Worm (Caenorhabditis elegans) whole organism, L2 larva: ENCODE measurements around the gene Y17G7B.8.

Source experiments
- C34F6.9 ChIP-seq: fragments of 150-350 bp; optimal IDR thresholded peaks from 2 replicates; lab custom pipeline; 2014; ENCODE audit warnings: missing biosample characterization, missing genetic modification characterization
- F13H6.1 ChIP-seq: sonication (generic microtip); optimal IDR thresholded peaks from 2 replicates; lab custom pipeline; 2016; ENCODE audit warnings: missing genetic modification characterization, missing compliant biosample characterization
- R02D3.7 ChIP-seq: fragments of 150-350 bp; optimal IDR thresholded peaks from 2 replicates; lab custom pipeline; 2014; ENCODE audit warnings: missing biosample characterization, missing genetic modification characterization
- alr-1 ChIP-seq: fragments of 150-350 bp; optimal IDR thresholded peaks from 2 replicates; lab custom pipeline; 2014; ENCODE audit warnings: missing biosample characterization, missing genetic modification characterization
- ama-1 ChIP-seq: fragments of 150-350 bp; optimal IDR thresholded peaks from 2 replicates; lab custom pipeline; 2018; ENCODE audit warnings: inconsistent platforms
- blmp-1 ChIP-seq: sonication (generic microtip); optimal IDR thresholded peaks from 2 replicates; lab custom pipeline; 2017; ENCODE audit warnings: missing genetic modification characterization, mild to moderate bottlenecking, missing compliant biosample characterization, antibody characterized with exemption, moderate library complexity; ENCODE audit not compliant: insufficient read depth
- ceh-16 ChIP-seq: fragments of 150-350 bp; optimal IDR thresholded peaks from 2 replicates; lab custom pipeline; 2014; ENCODE audit warnings: missing biosample characterization, missing genetic modification characterization
- ceh-82 ChIP-seq: fragments of 150-350 bp; optimal IDR thresholded peaks from 2 replicates; lab custom pipeline; 2014; ENCODE audit warnings: missing biosample characterization, missing genetic modification characterization
- crh-2 ChIP-seq: sonication (generic microtip); optimal IDR thresholded peaks from 2 replicates; lab custom pipeline; 2017; ENCODE audit warnings: missing biosample characterization, missing genetic modification characterization
- egl-27 ChIP-seq: sonication (generic microtip); optimal IDR thresholded peaks from 3 replicates; lab custom pipeline; 2017; ENCODE audit warnings: missing biosample characterization, missing genetic modification reagents, missing genetic modification characterization
- elt-1 ChIP-seq: fragments of 150-350 bp; optimal IDR thresholded peaks from 2 replicates; lab custom pipeline; 2014; ENCODE audit warnings: missing biosample characterization, missing genetic modification characterization
- elt-3 ChIP-seq: sonication (generic microtip); optimal IDR thresholded peaks from 2 replicates; lab custom pipeline; 2017; ENCODE audit warnings: missing biosample characterization, missing genetic modification characterization
- fos-1 ChIP-seq: fragments of 150-350 bp; optimal IDR thresholded peaks from 2 replicates; lab custom pipeline; 2014; ENCODE audit warnings: missing biosample characterization, missing genetic modification characterization
- gmeb-1 ChIP-seq: fragments of 150-350 bp; optimal IDR thresholded peaks from 2 replicates; lab custom pipeline; 2014; ENCODE audit warnings: missing biosample characterization, missing genetic modification characterization
- lin-11 ChIP-seq: fragments of 150-350 bp; sonication (generic microtip); optimal IDR thresholded peaks from 2 replicates; lab custom pipeline; 2014; ENCODE audit warnings: missing biosample characterization, missing genetic modification characterization, inconsistent platforms, mixed read lengths
- lin-13 ChIP-seq: fragments of 150-350 bp; optimal IDR thresholded peaks from 2 replicates; lab custom pipeline; 2014; ENCODE audit warnings: missing biosample characterization, missing genetic modification reagents, missing genetic modification characterization
- lsy-2 ChIP-seq, 2 experiments: fragments of 150-350 bp in 1 of 2; sonication (generic microtip) in 1 of 2; optimal IDR thresholded peaks; 2 replicates each; lab custom pipeline; 2014 to 2017; ENCODE audit warnings: missing biosample characterization in 2 of 2, missing genetic modification characterization in 2 of 2
- mdl-1 ChIP-seq, 2 experiments: fragments of 150-350 bp in 1 of 2; sonication (generic microtip) in 1 of 2; optimal IDR thresholded peaks; 2 replicates each; lab custom pipeline; 2017; ENCODE audit warnings: missing biosample characterization in 2 of 2, missing genetic modification characterization in 2 of 2
- nhr-10 ChIP-seq: sonication (generic microtip); optimal IDR thresholded peaks from 2 replicates; lab custom pipeline; 2017; ENCODE audit warnings: missing biosample characterization, missing genetic modification characterization
- nhr-12 ChIP-seq: fragments of 150-350 bp; optimal IDR thresholded peaks from 2 replicates; lab custom pipeline; 2014; ENCODE audit warnings: missing biosample characterization, missing genetic modification characterization
- nhr-129 ChIP-seq: fragments of 150-350 bp; optimal IDR thresholded peaks from 2 replicates; lab custom pipeline; 2014; ENCODE audit warnings: missing biosample characterization, missing genetic modification characterization
- nhr-23 ChIP-seq: fragments of 150-350 bp; optimal IDR thresholded peaks from 2 replicates; lab custom pipeline; 2014; ENCODE audit warnings: missing biosample characterization, missing genetic modification reagents, missing genetic modification characterization
- nhr-237 ChIP-seq: fragments of 150-350 bp; optimal IDR thresholded peaks from 2 replicates; lab custom pipeline; 2014; ENCODE audit warnings: missing biosample characterization, missing genetic modification characterization
- nhr-25 ChIP-seq: fragments of 150-350 bp; sonication (generic microtip); optimal IDR thresholded peaks from 3 replicates; lab custom pipeline; 2014; ENCODE audit warnings: missing biosample characterization, missing genetic modification characterization
- nhr-6 ChIP-seq: fragments of 150-350 bp; optimal IDR thresholded peaks from 2 replicates; lab custom pipeline; 2014; ENCODE audit warnings: missing biosample characterization, missing genetic modification characterization
- nhr-77 ChIP-seq: fragments of 150-350 bp; optimal IDR thresholded peaks from 2 replicates; lab custom pipeline; 2014; ENCODE audit warnings: missing biosample characterization, missing genetic modification characterization
- peb-1 ChIP-seq: fragments of 150-350 bp; optimal IDR thresholded peaks from 2 replicates; lab custom pipeline; 2014; ENCODE audit warnings: missing biosample characterization, missing genetic modification characterization
- sem-4 ChIP-seq: fragments of 150-350 bp; optimal IDR thresholded peaks from 2 replicates; lab custom pipeline; 2014; ENCODE audit warnings: missing biosample characterization, missing genetic modification reagents, missing genetic modification characterization
- skn-1 ChIP-seq: sonication (generic microtip); optimal IDR thresholded peaks from 2 replicates; lab custom pipeline; 2017; ENCODE audit warnings: missing biosample characterization, missing genetic modification characterization
- sma-3 ChIP-seq: sonication (generic microtip); optimal IDR thresholded peaks from 2 replicates; lab custom pipeline; 2016; ENCODE audit warnings: missing genetic modification reagents, missing genetic modification characterization, missing compliant biosample characterization
- sma-9 ChIP-seq, 2 experiments: fragments of 150-350 bp in 1 of 2; sonication (generic microtip) in 1 of 2; optimal IDR thresholded peaks; 2 replicates each; lab custom pipeline; 2014 to 2016; ENCODE audit warnings: missing genetic modification characterization in 2 of 2, mild to moderate bottlenecking in 1 of 2, missing biosample characterization in 1 of 2, missing compliant biosample characterization in 1 of 2, missing genetic modification reagents in 1 of 2, moderate library complexity in 1 of 2
- snpc-4 ChIP-seq: fragments of 150-350 bp; optimal IDR thresholded peaks from 2 replicates; lab custom pipeline; 2014; ENCODE audit warnings: missing biosample characterization, missing genetic modification characterization
- unc-39 ChIP-seq: fragments of 150-350 bp; optimal IDR thresholded peaks from 2 replicates; lab custom pipeline; 2014; ENCODE audit warnings: missing biosample characterization, missing genetic modification characterization
- unc-55 ChIP-seq: fragments of 150-350 bp; sonication (generic microtip); optimal IDR thresholded peaks from 3 replicates; lab custom pipeline; 2014; ENCODE audit warnings: missing biosample characterization, missing genetic modification reagents, missing genetic modification characterization
- zag-1 ChIP-seq: fragments of 150-350 bp; optimal IDR thresholded peaks from 2 replicates; lab custom pipeline; 2014; ENCODE audit warnings: missing biosample characterization, missing genetic modification characterization
- ztf-11 ChIP-seq: sonication (generic microtip); optimal IDR thresholded peaks from 2 replicates; lab custom pipeline; 2017; ENCODE audit warnings: missing biosample characterization, missing genetic modification characterization
- ztf-4 ChIP-seq: fragments of 150-350 bp; optimal IDR thresholded peaks from 2 replicates; lab custom pipeline; 2014; ENCODE audit warnings: missing biosample characterization, missing genetic modification characterization

The Y17G7B.8 gene

ce11 chrII:12042108-12042960, 14.8 kb upstream of the Y17G7B.8 start, which contains the start of gene ippk-1 (continued):
- TF ChIP-seq nhr-23 (tag; lab: Kevin White, UChicago) (no peak), F13H6.1 (tag; lab: Kevin White, UChicago) (peak; percentile 83), lsy-2 (tag; optimal IDR thresholded peaks at IDR 0.05; lab: Kevin White, UChicago) (peak; percentile 50 to 64), sma-9 (GFP tag; optimal IDR thresholded peaks at IDR 0.05; lab: Kevin White, UChicago) (peak; percentile 52), sma-9 (tag; optimal IDR thresholded peaks at IDR 0.05; lab: Kevin White, UChicago) (no peak), nhr-129 (peak; percentile 64)

ce11 chrII:12041116-12041515, 13.6 kb upstream of the Y17G7B.8 start:
- TF ChIP-seq elt-1 (tag; lab: Kevin White, UChicago), result no peak
- TF ChIP-seq ama-1, result no peak
- no peak for TF ChIP-seq R02D3.7
- no peak for TF ChIP-seq C34F6.9 (tag; lab: Kevin White, UChicago)
- TF ChIP-seq nhr-10, result no peak
- TF ChIP-seq skn-1 (tag; lab: Kevin White, UChicago), result no peak
- TF ChIP-seq fos-1 (tag; lab: Kevin White, UChicago), result no peak
- TF ChIP-seq elt-3 (tag; lab: Kevin White, UChicago), result no peak
- no peak for TF ChIP-seq ceh-82 (tag; lab: Kevin White, UChicago)
- no peak for TF ChIP-seq zag-1 (tag; lab: Kevin White, UChicago)
- no peak for TF ChIP-seq nhr-237
- no peak for TF ChIP-seq mdl-1 (tag; optimal IDR thresholded peaks at IDR 0.05; lab: Kevin White, UChicago)
- TF ChIP-seq, all 48 proteins: peak for 0

- TF ChIP-seq sem-4, result peak; percentile 25
- TF ChIP-seq C34F6.9 (tag; lab: Kevin White, UChicago), result peak; percentile 78
- peak; percentile 58 for TF ChIP-seq sma-9 (GFP tag; optimal IDR thresholded peaks at IDR 0.05; lab: Kevin White, UChicago)
- no peak for TF ChIP-seq sma-9 (tag; optimal IDR thresholded peaks at IDR 0.05; lab: Kevin White, UChicago)
- no peak for TF ChIP-seq egl-27 (tag; lab: Kevin White, UChicago)
- TF ChIP-seq nhr-129, result peak; percentile 87
- TF ChIP-seq ztf-4 (tag; lab: Kevin White, UChicago), result no peak
- no peak for TF ChIP-seq ztf-11 (tag; lab: Kevin White, UChicago)
- TF ChIP-seq zag-1 (tag; lab: Kevin White, UChicago), result peak; percentile 6
- no peak for TF ChIP-seq alr-1 (tag; lab: Kevin White, UChicago)
- peak in 1 of 2 experiments; percentile 72 for TF ChIP-seq lsy-2 (tag; optimal IDR thresholded peaks at IDR 0.05; lab: Kevin White, UChicago)
- TF ChIP-seq nhr-25 (tag; lab: Kevin White, UChicago), result no peak
- peak; percentile 37 for TF ChIP-seq gmeb-1 (tag; lab: Kevin White, UChicago)
- TF ChIP-seq nhr-12 (tag; lab: Kevin White, UChicago), result no peak
- TF ChIP-seq unc-55 (GFP tag; lab: Kevin White, UChicago), result peak; percentile 61
- no peak for TF ChIP-seq unc-39 (tag; lab: Kevin White, UChicago)
- peak; percentile 88 for TF ChIP-seq ama-1
- peak; percentile 68 for TF ChIP-seq fos-1 (tag; lab: Kevin White, UChicago)
- TF ChIP-seq lin-13 (GFP tag; lab: Kevin White, UChicago), result peak; percentile 52
- TF ChIP-seq lin-11 (tag; lab: Kevin White, UChicago), result no peak
- TF ChIP-seq sma-3 (GFP tag; lab: Kevin White, UChicago), result peak; percentile 28
- TF ChIP-seq skn-1 (tag; lab: Kevin White, UChicago), result no peak
- TF ChIP-seq F13H6.1 (tag; lab: Kevin White, UChicago), result peak; percentile 52
- no peak for TF ChIP-seq nhr-23 (tag; lab: Kevin White, UChicago)
- no peak for TF ChIP-seq snpc-4
- peak; percentile 73 for TF ChIP-seq crh-2 (tag; lab: Kevin White, UChicago)
Measured at ce11 chrII:12040167-12040566, 12.6 kb upstream of the Y17G7B.8 start.

ce11 chrII:12039039-12039438, 11.5 kb upstream of the Y17G7B.8 start, which contains the start of gene tpi-1:
Gene tpi-1, minus strand, starts transcription at chrII:12039139.
- TF ChIP-seq fos-1 (tag; lab: Kevin White, UChicago) (no peak), lsy-2 (tag; optimal IDR thresholded peaks at IDR 0.05; lab: Kevin White, UChicago) (no peak), blmp-1 (tag; lab: Kevin White, UChicago) (no peak), nhr-12 (tag; lab: Kevin White, UChicago) (no peak), elt-3 (tag; lab: Kevin White, UChicago) (no peak), sma-9 (GFP tag; optimal IDR thresholded peaks at IDR 0.05; lab: Kevin White, UChicago) (no peak), sma-9 (tag; optimal IDR thresholded peaks at IDR 0.05; lab: Kevin White, UChicago) (no peak), skn-1 (tag; lab: Kevin White, UChicago) (no peak), peb-1 (no peak), nhr-77 (tag; lab: Kevin White, UChicago) (no peak), lin-11 (tag; lab: Kevin White, UChicago) (no peak), ceh-16 (no peak), nhr-6 (no peak), ceh-82 (tag; lab: Kevin White, UChicago) (no peak), ama-1 (no peak), nhr-129 (no peak), egl-27 (tag; lab: Kevin White, UChicago) (no peak), mdl-1 (tag; optimal IDR thresholded peaks at IDR 0.05; lab: Kevin White, UChicago) (no peak)
